Worm (Caenorhabditis elegans): Measurements from ENCODE around the gene C17A2.4.

DNA sequence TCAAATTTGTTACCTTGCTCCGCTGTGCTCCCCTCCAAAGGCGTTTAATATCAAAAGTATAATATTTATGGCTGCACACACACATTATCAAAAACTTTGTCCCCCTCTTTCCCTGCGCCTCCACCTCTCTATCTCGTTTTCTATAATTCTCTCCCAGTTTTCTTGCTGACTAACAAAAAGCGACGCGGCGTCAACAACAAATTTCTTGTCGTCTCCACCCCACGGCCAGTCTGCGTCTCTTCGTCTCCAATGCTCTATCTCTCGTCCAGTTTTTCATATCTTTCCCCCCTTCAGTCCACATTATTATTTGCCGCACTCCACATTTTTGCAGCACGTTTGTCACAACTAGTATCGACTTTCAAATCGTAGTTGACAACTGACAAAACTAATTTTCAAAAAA is 29.1 kb upstream of the C17A2.4 start:
- TF ChIP-seq npax-4 (tag; optimal IDR thresholded peaks at IDR 0.05) (no peak), nfya-1 (tag; optimal IDR thresholded peaks at IDR 0.05) (peak; percentile 34), zip-5 (tag; optimal IDR thresholded peaks at IDR 0.05) (no peak), hlh-6 (tag; optimal IDR thresholded peaks at IDR 0.05) (no peak)
